Fruit fly (Drosophila melanogaster) whole organism, embryonic: ENCODE results near the gene toy.

Source experiments
- Deaf1 ChIP-seq: fragments of 200-800 bp; optimal IDR thresholded peaks from 3 replicates; lab custom pipeline; 2019; ENCODE audit warnings: missing biosample characterization, mild to moderate bottlenecking, missing genetic modification characterization, moderate library complexity
- Lpt ChIP-seq: fragments of >200 bp; optimal IDR thresholded peaks from 2 replicates; lab custom pipeline; 2018; ENCODE audit warnings: missing biosample characterization, missing genetic modification characterization
- Sox102F ChIP-seq: fragments of 200-800 bp; sonication (Bioruptor generic); optimal IDR thresholded peaks from 2 replicates; lab custom pipeline; 2018; ENCODE audit warnings: missing biosample characterization, mild to moderate bottlenecking, missing genetic modification characterization, moderate library complexity

DNA sequence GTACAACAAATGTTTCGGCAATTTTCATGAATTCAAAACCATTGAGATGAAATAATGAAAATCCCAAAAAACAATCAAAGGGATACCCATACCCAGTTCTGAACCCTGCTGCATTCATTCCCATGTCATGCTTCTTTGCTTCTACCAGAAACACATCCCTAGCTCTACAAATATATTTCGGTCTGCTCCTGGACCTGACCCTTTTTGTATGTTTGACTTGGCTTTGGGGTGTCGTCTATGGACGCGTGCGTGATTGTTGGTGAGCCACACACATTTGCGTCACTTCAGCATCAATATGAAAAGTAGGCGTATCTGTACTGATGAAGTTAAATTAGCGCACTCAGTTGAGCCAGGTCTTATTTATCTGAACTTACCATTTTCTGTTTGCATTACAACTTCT, 4.8 kb upstream of the toy start:
- no peak for TF ChIP-seq Deaf1 (tag; lab: Kevin White, UChicago)
- TF ChIP-seq Sox102F (GFP tag; lab: Kevin White, UChicago) = no peak
- TF ChIP-seq Lpt (GFP tag; lab: Kevin White, UChicago) = no peak
